Fruit fly (Drosophila melanogaster) whole organism, prepupa: ENCODE results near the gene CG32568.

Experiments
- Blimp-1 ChIP-seq: fragments of 200-800 bp; sonication (Bioruptor generic); optimal IDR thresholded peaks from 3 replicates; lab custom pipeline; 2017; ENCODE audit warnings: missing biosample characterization, missing genetic modification characterization, mild to moderate bottlenecking, moderate library complexity, missing genetic modification reagents
- CG10669 ChIP-seq: fragments of 200-800 bp; sonication (Bioruptor generic); optimal IDR thresholded peaks from 3 replicates; lab custom pipeline; 2018; ENCODE audit warnings: missing biosample characterization, mild to moderate bottlenecking, missing genetic modification characterization, moderate library complexity
- CG11294 ChIP-seq: fragments of 200-800 bp; sonication (Bioruptor generic); IDR thresholded peaks from 2 replicates; pipeline ENCODE4 v1.3.6; 2022; ENCODE audit warnings: missing biosample characterization, missing genetic modification characterization
- CG11902 ChIP-seq: fragments of 200-800 bp; sonication (Bioruptor generic); optimal IDR thresholded peaks from 3 replicates; lab custom pipeline; 2016; ENCODE audit warnings: missing biosample characterization, missing genetic modification characterization
- CG16779 ChIP-seq: fragments of 200-800 bp; sonication (Bioruptor generic); optimal IDR thresholded peaks from 3 replicates; lab custom pipeline; 2017; ENCODE audit warnings: missing biosample characterization, mild to moderate bottlenecking, missing genetic modification characterization
- CG3032 ChIP-seq: fragments of 200-800 bp; optimal IDR thresholded peaks from 2 replicates; lab custom pipeline; 2019; ENCODE audit warnings: missing biosample characterization, mild to moderate bottlenecking, missing genetic modification characterization, moderate library complexity
- CG31627 ChIP-seq: fragments of 200-800 bp; sonication (Bioruptor generic); optimal IDR thresholded peaks from 3 replicates; lab custom pipeline; 2016; ENCODE audit warnings: missing biosample characterization, missing genetic modification characterization
- CG3919 ChIP-seq: fragments of 200-800 bp; sonication (Bioruptor generic); optimal IDR thresholded peaks from 3 replicates; lab custom pipeline; 2016; ENCODE audit warnings: missing biosample characterization, missing genetic modification characterization
- CG6163 ChIP-seq: fragments of 200-800 bp; sonication (Bioruptor generic); IDR thresholded peaks from 3 replicates; pipeline ENCODE4 v1.3.6; 2022; ENCODE audit warnings: missing biosample characterization, missing genetic modification characterization
- CG6276 ChIP-seq: fragments of 200-800 bp; sonication (Bioruptor generic); optimal IDR thresholded peaks from 2 replicates; lab custom pipeline; 2017; ENCODE audit warnings: missing biosample characterization, mild to moderate bottlenecking, missing genetic modification characterization
- CG6792 ChIP-seq: fragments of 200-800 bp; sonication (Bioruptor generic); optimal IDR thresholded peaks from 3 replicates; lab custom pipeline; 2016; ENCODE audit warnings: missing biosample characterization, missing genetic modification characterization
- CG6808 ChIP-seq: fragments of 200-800 bp; sonication (Bioruptor generic); optimal IDR thresholded peaks from 3 replicates; lab custom pipeline; 2017; ENCODE audit warnings: missing biosample characterization, missing genetic modification characterization, mild to moderate bottlenecking, moderate library complexity, missing genetic modification reagents
- CG6854 ChIP-seq: fragments of 200-800 bp; sonication (Bioruptor generic); optimal IDR thresholded peaks from 2 replicates; lab custom pipeline; 2017; ENCODE audit warnings: missing biosample characterization, mild to moderate bottlenecking, missing genetic modification characterization
- CG8319 ChIP-seq: fragments of 200-800 bp; sonication (Bioruptor generic); optimal IDR thresholded peaks from 3 replicates; lab custom pipeline; 2016; ENCODE audit warnings: missing biosample characterization, missing genetic modification characterization
- CG9139 ChIP-seq: fragments of 200-800 bp; sonication (Bioruptor generic); optimal IDR thresholded peaks from 3 replicates; lab custom pipeline; 2017; ENCODE audit warnings: missing biosample characterization, mild to moderate bottlenecking, missing genetic modification characterization
- Eip75B ChIP-seq: fragments of 200-800 bp; sonication (Bioruptor generic); optimal IDR thresholded peaks from 3 replicates; lab custom pipeline; 2016; ENCODE audit warnings: missing biosample characterization, missing genetic modification characterization
- Eip78C ChIP-seq: fragments of 200-800 bp; sonication (Bioruptor generic); peaks from one replicate; lab custom pipeline; 2016; ENCODE audit warnings: missing biosample characterization, missing genetic modification characterization
- Eip93F ChIP-seq: fragments of 200-800 bp; sonication (Bioruptor generic); optimal IDR thresholded peaks from 2 replicates; lab custom pipeline; 2016; ENCODE audit warnings: missing biosample characterization, mild to moderate bottlenecking, missing genetic modification characterization
- Ets21C ChIP-seq: fragments of 200-800 bp; sonication (Bioruptor generic); optimal IDR thresholded peaks from 3 replicates; lab custom pipeline; 2016; ENCODE audit warnings: missing biosample characterization, missing genetic modification characterization
- Ets96B ChIP-seq: fragments of 200-800 bp; optimal IDR thresholded peaks from 2 replicates; lab custom pipeline; 2019; ENCODE audit warnings: missing biosample characterization, mild to moderate bottlenecking, missing genetic modification characterization, moderate library complexity
- Gug ChIP-seq: fragments of 200-800 bp; sonication (Bioruptor generic); IDR thresholded peaks from 2 replicates; pipeline ENCODE4 v1.3.6; 2022; ENCODE audit warnings: missing biosample characterization, missing genetic modification characterization
- Hr39 ChIP-seq: fragments of 200-800 bp; sonication (Bioruptor generic); optimal IDR thresholded peaks from 2 replicates; lab custom pipeline; 2016; ENCODE audit warnings: missing biosample characterization, missing genetic modification characterization
- Hr4 ChIP-seq: fragments of 200-800 bp; sonication (Bioruptor generic); optimal IDR thresholded peaks from 3 replicates; lab custom pipeline; 2016; ENCODE audit warnings: missing biosample characterization, missing genetic modification characterization
- Lpt ChIP-seq: fragments of 200-800 bp; sonication (Bioruptor generic); optimal IDR thresholded peaks from 3 replicates; lab custom pipeline; 2016; ENCODE audit warnings: missing biosample characterization, missing genetic modification characterization
- OdsH ChIP-seq: fragments of 200-800 bp; sonication (Bioruptor generic); optimal IDR thresholded peaks from 3 replicates; lab custom pipeline; 2016; ENCODE audit warnings: missing biosample characterization, missing genetic modification characterization
- Smox ChIP-seq: fragments of 200-800 bp; sonication (Bioruptor generic); optimal IDR thresholded peaks from 3 replicates; lab custom pipeline; 2016; ENCODE audit warnings: missing biosample characterization, missing genetic modification characterization
- Sox14 ChIP-seq: fragments of 200-800 bp; sonication (Bioruptor generic); optimal IDR thresholded peaks from 3 replicates; lab custom pipeline; 2016; ENCODE audit warnings: missing biosample characterization, missing genetic modification characterization
- achi ChIP-seq: fragments of 200-800 bp; sonication (Bioruptor generic); optimal IDR thresholded peaks from 3 replicates; lab custom pipeline; 2016; ENCODE audit warnings: missing biosample characterization, missing genetic modification characterization
- acj6 ChIP-seq: fragments of 200-800 bp; sonication (Bioruptor generic); optimal IDR thresholded peaks from 3 replicates; lab custom pipeline; 2016; ENCODE audit warnings: missing biosample characterization, missing genetic modification characterization
- dsx ChIP-seq: fragments of 200-800 bp; optimal IDR thresholded peaks from 3 replicates; lab custom pipeline; 2019; ENCODE audit warnings: missing biosample characterization, mild to moderate bottlenecking, missing genetic modification characterization, moderate library complexity; ENCODE audit not compliant: poor library complexity, severe bottlenecking
- esn ChIP-seq: fragments of 200-800 bp; sonication (Bioruptor generic); optimal IDR thresholded peaks from 2 replicates; lab custom pipeline; 2016; ENCODE audit warnings: missing biosample characterization, mild to moderate bottlenecking, missing genetic modification characterization, moderate library complexity
- fd85E ChIP-seq: fragments of 200-800 bp; sonication (Bioruptor generic); optimal IDR thresholded peaks from 3 replicates; lab custom pipeline; 2016; ENCODE audit warnings: missing biosample characterization, missing genetic modification characterization
- fkh ChIP-seq: fragments of 200-800 bp; sonication (Bioruptor generic); optimal IDR thresholded peaks from 3 replicates; lab custom pipeline; 2017; ENCODE audit warnings: missing biosample characterization, mild to moderate bottlenecking, missing genetic modification characterization, moderate library complexity
- pdm3 ChIP-seq: fragments of 200-800 bp; sonication (Bioruptor generic); optimal IDR thresholded peaks from 3 replicates; lab custom pipeline; 2016; ENCODE audit warnings: missing biosample characterization, missing genetic modification characterization
- salr ChIP-seq, 2 experiments: fragments of 200-800 bp; sonication (Bioruptor generic); optimal IDR thresholded peaks; 3 replicates each; lab custom pipeline; 2016 to 2018; ENCODE audit warnings: missing biosample characterization in 2 of 2, missing genetic modification characterization in 2 of 2, mild to moderate bottlenecking in 1 of 2
- ss ChIP-seq, 2 experiments: fragments of 200-800 bp; sonication (Bioruptor generic); optimal IDR thresholded peaks; 2 replicates in 1 of 2; 3 replicates in 1 of 2; lab custom pipeline; 2017 to 2018; ENCODE audit warnings: mild to moderate bottlenecking in 2 of 2, missing biosample characterization in 2 of 2, missing genetic modification characterization in 2 of 2, moderate library complexity in 1 of 2
- svp ChIP-seq: fragments of 200-800 bp; sonication (Bioruptor generic); peaks from one replicate; lab custom pipeline; 2016; ENCODE audit warnings: missing biosample characterization, missing genetic modification characterization
- topi ChIP-seq: fragments of 200-800 bp; sonication (Bioruptor generic); optimal IDR thresholded peaks from 3 replicates; lab custom pipeline; 2016; ENCODE audit warnings: missing biosample characterization, missing genetic modification characterization
- vri ChIP-seq: fragments of 200-800 bp; sonication (Bioruptor generic); optimal IDR thresholded peaks from 3 replicates; lab custom pipeline; 2016; ENCODE audit warnings: missing biosample characterization, mild to moderate bottlenecking, missing genetic modification characterization

CG32568 gene

DNA sequence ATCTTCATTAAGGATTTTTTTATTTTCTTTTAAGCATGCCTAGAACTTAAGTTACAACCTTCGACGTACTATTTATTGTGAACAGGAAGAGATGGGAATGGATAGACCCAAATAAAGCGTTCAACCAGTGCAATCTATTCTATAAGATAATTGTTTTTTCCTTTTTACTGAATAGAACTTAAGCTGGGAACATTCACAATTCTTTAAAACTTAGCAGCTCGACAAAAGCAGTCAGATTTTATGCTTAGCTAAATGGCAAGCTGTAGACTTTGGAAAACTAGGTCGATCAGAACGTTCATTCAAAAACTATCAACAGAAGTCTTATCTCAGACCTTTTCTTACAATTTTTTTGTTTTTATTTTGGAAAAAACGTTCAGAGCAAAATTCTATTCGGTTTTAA is 29.7 kb upstream of the CG32568 start, which contains the start of gene CG13008:
TSS of gene CG13008 (plus strand) at position 301 of the 400 bp plus-strand sequence.
- TF ChIP-seq CG6808 (GFP tag; lab: Kevin White, UChicago) = no peak
- no peak for TF ChIP-seq CG6792
- TF ChIP-seq svp = no peak
- TF ChIP-seq dsx (GFP tag; lab: Kevin White, UChicago) = no peak
- no peak for TF ChIP-seq Hr39 (GFP tag; lab: Kevin White, UChicago)

DNA sequence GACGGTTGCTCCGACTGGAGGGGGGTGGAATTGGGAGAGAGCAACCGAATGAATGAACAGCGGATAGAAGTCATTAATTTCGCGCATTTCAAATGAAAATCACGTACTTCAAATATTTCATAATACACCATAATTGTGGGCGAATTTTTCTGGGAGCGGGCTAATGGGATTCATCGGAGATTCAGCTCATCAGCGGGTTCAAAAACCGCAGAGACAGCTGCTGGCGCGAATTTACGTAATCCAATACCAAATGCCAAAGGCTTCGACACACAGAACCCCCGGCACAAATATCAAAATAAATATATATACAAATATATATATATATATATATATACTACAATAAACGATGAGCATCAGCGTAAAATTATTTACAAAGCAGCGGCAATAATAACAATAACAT is 24.1 kb upstream of the CG32568 start:
- TF ChIP-seq vri (GFP tag; lab: Kevin White, UChicago) = peak; percentile 53
- no peak for TF ChIP-seq esn (GFP tag; lab: Kevin White, UChicago)
- peak; percentile 81 for TF ChIP-seq svp
- no peak for TF ChIP-seq acj6 (GFP tag; lab: Kevin White, UChicago)
- no peak for TF ChIP-seq CG10669 (GFP tag; lab: Kevin White, UChicago)
- no peak for TF ChIP-seq CG3032

DNA sequence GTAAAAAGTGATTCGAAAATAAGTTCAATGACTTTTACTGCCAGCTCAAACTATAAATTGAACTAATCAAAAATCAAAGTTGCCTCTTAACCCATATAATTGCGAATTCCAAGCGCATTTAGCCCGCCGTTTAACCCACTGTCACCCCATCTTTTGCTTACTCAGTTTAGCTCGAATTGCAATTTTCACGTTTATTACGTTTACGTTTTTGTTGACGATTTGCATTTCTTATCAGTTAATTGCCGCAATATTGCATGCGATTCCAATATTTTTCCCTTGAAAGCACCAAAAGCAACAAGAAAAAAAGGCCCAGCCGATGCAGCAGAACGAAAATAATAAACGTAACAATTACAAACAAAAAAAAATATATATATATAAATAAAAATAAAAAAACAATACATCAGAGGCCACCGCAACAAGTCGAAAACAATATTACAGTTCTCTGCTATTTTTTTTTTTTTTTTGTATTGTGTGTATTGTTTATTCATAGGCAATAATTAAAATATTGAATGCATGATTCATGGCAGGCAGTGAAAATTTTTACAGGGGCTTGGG is 22.5 kb upstream of the CG32568 start:
- TF ChIP-seq fd85E (GFP tag; lab: Kevin White, UChicago) (no peak), CG6163 (GFP tag; lab: Robert Waterston, UW) (0 out of 3 replicates have a peak, but pooled peaks have one; percentile 31), pdm3 (GFP tag; lab: Kevin White, UChicago) (no peak), svp (peak; percentile 82), salr (GFP tag; optimal IDR thresholded peaks at IDR 0.05; lab: Kevin White, UChicago) (no peak), CG11294 (GFP tag; lab: Robert Waterston, UW) (no peak), OdsH (no peak), Smox (GFP tag; lab: Kevin White, UChicago) (no peak), Eip78C (GFP tag; lab: Kevin White, UChicago) (peak; percentile 53), Eip75B (GFP tag; lab: Kevin White, UChicago) (no peak), topi (GFP tag; lab: Kevin White, UChicago) (no peak), dsx (GFP tag; lab: Kevin White, UChicago) (no peak)

DNA sequence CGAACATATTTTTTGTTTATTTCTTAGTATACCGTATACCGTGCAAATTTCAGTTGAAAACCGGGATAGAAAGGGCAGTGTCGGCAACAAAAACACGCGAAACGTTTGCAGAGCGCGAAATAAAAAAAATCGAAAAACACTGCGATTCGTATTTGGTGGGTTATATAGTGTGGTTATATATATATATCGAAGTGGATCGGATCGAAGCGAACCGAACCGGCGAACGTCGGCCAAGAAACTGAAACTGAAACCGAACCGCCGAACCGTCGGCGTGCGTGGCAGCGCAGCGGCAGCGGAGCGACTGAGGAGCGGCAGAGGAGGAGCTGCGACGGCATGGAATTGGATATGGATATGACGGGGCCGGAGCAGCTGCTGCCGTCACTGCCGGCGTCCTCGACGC is 19.5 kb upstream of the CG32568 start, which contains the start of the genes CG32572 and CG34325:
TSS of gene CG32572 (plus strand) at position 16 of the 400 bp plus-strand sequence.
TSS of gene CG34325 (minus strand) at position 244 of the 400 bp plus-strand sequence.
- no peak for TF ChIP-seq pdm3 (GFP tag; lab: Kevin White, UChicago)
- TF ChIP-seq svp = peak; percentile 64
- TF ChIP-seq vri (GFP tag; lab: Kevin White, UChicago) = peak; percentile 21

DNA sequence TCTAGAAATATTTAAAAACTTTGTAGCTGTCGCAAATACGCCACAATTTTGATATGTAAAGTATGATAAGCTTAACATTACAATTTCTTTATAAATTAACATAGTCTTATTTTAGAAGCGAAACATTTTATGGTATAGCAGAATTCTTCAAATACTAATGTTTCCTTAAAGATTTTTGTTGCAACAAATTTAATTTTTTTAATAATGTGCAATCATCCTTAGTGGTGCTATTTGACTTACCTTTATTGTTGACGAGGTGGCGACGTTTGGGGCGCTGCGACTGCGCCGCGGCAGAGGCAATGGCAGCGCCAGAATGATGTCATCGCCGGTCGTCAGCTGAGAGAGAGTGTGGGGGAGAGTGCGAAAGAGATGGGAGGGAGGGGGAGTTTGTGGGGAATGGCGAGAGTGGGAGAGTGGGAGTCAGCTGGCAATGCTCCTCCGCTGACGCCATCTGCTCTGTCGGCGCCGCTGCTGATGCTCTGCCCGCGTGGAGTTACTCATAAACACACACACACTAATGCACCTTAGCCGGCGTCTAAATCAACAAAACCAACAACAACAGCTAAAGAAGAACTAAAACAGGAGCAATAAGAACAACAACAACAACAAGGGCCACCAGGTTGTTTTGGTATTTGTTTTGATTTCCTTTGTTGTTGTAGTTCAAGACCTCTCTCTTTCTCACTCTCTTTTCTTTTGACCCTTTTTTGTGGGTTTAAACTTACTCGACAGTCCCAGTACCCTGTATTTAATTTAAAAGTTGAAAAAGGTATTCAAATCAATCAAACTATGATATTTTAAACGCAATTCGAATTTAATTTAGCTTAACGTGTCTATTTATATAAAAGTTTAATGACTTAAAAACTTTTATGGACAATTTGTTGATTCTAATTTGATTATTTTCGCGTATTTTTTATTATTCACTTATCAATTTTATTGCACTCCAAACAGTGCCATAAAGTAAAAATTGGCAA is 17.2 kb upstream of the CG32568 start:
- TF ChIP-seq achi (GFP tag; lab: Kevin White, UChicago) (peak; percentile 67), CG8319 (GFP tag; lab: Kevin White, UChicago) (peak; percentile 13), Blimp-1 (GFP tag; lab: Kevin White, UChicago) (peak; percentile 16), fd85E (GFP tag; lab: Kevin White, UChicago) (no peak), dsx (GFP tag; lab: Kevin White, UChicago) (no peak), Eip93F (GFP tag; lab: Kevin White, UChicago) (no peak), CG6276 (GFP tag; lab: Kevin White, UChicago) (peak; percentile 66), esn (GFP tag; lab: Kevin White, UChicago) (peak; percentile 78), Sox14 (peak; percentile 59), Lpt (GFP tag; lab: Kevin White, UChicago) (peak; percentile 5), Gug (GFP tag; lab: Robert Waterston, UW) (peak; percentile 42), CG9139 (peak; percentile 87), CG3919 (GFP tag; lab: Kevin White, UChicago) (peak; percentile 45), fkh (GFP tag; lab: Kevin White, UChicago) (peak; percentile 26), ss (GFP tag; optimal IDR thresholded peaks at IDR 0.05; lab: Kevin White, UChicago) (peak; percentile 73 to 78), CG6854 (peak; percentile 4), Hr4 (GFP tag; lab: Kevin White, UChicago) (peak; percentile 74), pdm3 (GFP tag; lab: Kevin White, UChicago) (peak; percentile 79), CG16779 (tag; lab: Kevin White, UChicago) (no peak), CG11902 (GFP tag; lab: Kevin White, UChicago) (no peak), CG6792 (peak; percentile 67), CG10669 (GFP tag; lab: Kevin White, UChicago) (peak; percentile 38), CG31627 (GFP tag; lab: Kevin White, UChicago) (peak; percentile 76), Ets96B (peak; percentile 67), Ets21C (GFP tag; lab: Kevin White, UChicago) (peak; percentile 68)
